Worm (Caenorhabditis elegans): ENCODE measurements around the gene sbsp-1.

Gene sbsp-1

DNA sequence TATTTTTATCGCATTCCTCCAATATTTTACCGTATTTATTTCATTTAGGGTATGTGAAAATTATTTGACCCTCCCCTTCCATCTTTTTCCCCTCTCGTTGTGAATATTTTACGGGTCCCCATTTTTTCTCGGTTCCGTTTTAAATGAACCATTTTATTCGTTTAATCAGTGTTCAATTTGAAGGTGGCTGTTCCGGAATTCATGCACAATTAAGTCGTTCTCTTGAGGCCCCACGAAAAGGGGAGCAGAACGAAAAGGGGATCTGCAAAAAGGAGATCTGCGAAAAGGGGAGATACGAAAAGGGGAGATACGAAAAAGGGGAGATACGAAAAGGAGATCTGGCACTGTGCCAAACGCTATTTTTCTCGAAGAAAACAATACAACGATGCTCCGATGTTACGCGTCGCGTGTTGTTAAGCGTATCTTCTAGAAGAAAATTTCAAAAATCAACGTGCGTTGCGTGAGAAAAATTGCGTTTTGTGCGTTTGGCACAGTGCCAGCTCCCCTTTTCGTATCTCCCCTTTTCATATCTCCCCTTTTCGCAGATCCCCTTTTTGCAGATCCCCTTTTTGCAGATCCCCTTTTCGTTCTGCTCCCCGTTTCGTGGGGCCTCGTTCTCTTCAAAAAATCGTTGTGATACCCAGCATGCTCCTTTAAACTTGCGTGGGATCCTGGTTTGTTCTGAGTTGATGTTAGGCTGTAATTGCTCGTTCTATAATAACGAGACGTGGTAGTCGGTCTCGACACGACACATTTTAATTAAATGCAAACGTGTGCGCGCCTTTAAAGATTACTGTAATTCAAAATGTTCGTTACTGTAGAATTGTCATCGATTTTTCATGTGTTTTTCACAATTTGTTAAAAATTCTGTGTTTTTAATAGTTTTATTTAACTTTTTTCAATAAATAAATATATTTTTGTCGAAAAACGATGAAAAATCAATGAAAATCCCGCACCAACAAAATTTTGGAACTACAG lies 21.6 kb upstream of the sbsp-1 start (continued):
- no peak for TF ChIP-seq syd-9 (tag; optimal IDR thresholded peaks at IDR 0.05)
- TF ChIP-seq ref-2 (tag; optimal IDR thresholded peaks at IDR 0.05): peak; percentile 83
- peak; percentile 69 for TF ChIP-seq ahr-1 (tag; optimal IDR thresholded peaks at IDR 0.05)
- TF ChIP-seq pros-1 (tag; optimal IDR thresholded peaks at IDR 0.05): no peak
- TF ChIP-seq tbx-2 (tag; optimal IDR thresholded peaks at IDR 0.05): peak; percentile 85
- peak; percentile 11 for TF ChIP-seq unc-86 (tag; optimal IDR thresholded peaks at IDR 0.05)
- TF ChIP-seq dve-1 (tag; optimal IDR thresholded peaks at IDR 0.05): no peak
- no peak for TF ChIP-seq sox-2 (GFP tag; IDR thresholded peaks at IDR 0.05)
- no peak for TF ChIP-seq unc-3 (GFP tag; conservative IDR thresholded peaks at IDR 0.05)
- peak; percentile 40 for TF ChIP-seq unc-3 (tag; optimal IDR thresholded peaks at IDR 0.05)
- no peak for TF ChIP-seq pat-9 (tag; optimal IDR thresholded peaks at IDR 0.05)
- no peak for TF ChIP-seq ttx-3 (tag; optimal IDR thresholded peaks at IDR 0.05)
- TF ChIP-seq ceh-45 (GFP tag; IDR thresholded peaks at IDR 0.05): 0 out of 2 replicates have a peak, but pooled peaks have one; percentile 12
- TF ChIP-seq pax-1 (tag; optimal IDR thresholded peaks at IDR 0.05): no peak
- TF ChIP-seq hlh-8 (tag; optimal IDR thresholded peaks at IDR 0.05): peak; percentile 20
- no peak for TF ChIP-seq T23F11.4 (GFP tag; optimal IDR thresholded peaks at IDR 0.05)
- peak; percentile 74 for TF ChIP-seq F13H6.1 (tag; optimal IDR thresholded peaks at IDR 0.05)
- TF ChIP-seq fkh-10 (GFP tag; optimal IDR thresholded peaks at IDR 0.05): no peak
- TF ChIP-seq nhr-232 (tag; optimal IDR thresholded peaks at IDR 0.05): no peak
- TF ChIP-seq ama-1 (optimal IDR thresholded peaks at IDR 0.05): no peak
- TF ChIP-seq unc-55 (GFP tag; optimal IDR thresholded peaks at IDR 0.05): no peak
- no peak for TF ChIP-seq hlh-30 (tag; optimal IDR thresholded peaks at IDR 0.05; ENCODE audit: insufficient read depth)
- TF ChIP-seq ztf-16 (tag; optimal IDR thresholded peaks at IDR 0.05): peak; percentile 75
- TF ChIP-seq ceh-30 (tag; optimal IDR thresholded peaks at IDR 0.05): no peak
- peak; percentile 89 for TF ChIP-seq C08G9.2 (tag; optimal IDR thresholded peaks at IDR 0.05)
- TF ChIP-seq ceh-22 (tag; optimal IDR thresholded peaks at IDR 0.05): no peak
- no peak for TF ChIP-seq che-1 (tag; optimal IDR thresholded peaks at IDR 0.05)
- peak; percentile 49 for TF ChIP-seq unc-42 (tag; optimal IDR thresholded peaks at IDR 0.05)
- peak; percentile 9 for TF ChIP-seq fkh-6 (tag; optimal IDR thresholded peaks at IDR 0.05)
- TF ChIP-seq ceh-18 (tag; optimal IDR thresholded peaks at IDR 0.05): peak; percentile 50
- TF ChIP-seq fax-1 (tag; optimal IDR thresholded peaks at IDR 0.05): peak; percentile 82

DNA sequence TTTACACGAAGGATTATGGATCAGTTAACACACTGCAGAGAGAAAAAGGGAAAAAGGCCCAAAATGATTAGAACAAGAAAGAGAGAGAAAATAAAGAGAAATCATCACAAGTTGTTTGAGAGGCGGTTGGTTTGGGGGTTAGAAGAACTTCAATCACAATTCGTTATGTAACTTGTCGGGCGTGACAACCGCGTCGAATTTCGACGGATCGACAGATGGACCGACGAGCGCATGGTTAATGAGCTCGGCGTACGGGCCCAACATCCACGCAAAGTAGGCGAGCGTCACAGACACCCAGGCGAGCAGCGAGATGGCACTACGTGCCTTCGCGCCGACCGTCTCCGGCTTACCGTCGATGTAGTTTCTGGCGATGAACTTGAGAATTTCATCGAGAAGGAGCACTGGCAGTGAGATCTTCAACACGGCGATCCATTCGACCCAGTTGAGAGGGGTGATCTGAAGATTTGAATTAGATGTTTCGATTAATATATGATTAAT lies 19.9 kb upstream of the sbsp-1 start:
- TF ChIP-seq gmeb-2 (tag; optimal IDR thresholded peaks at IDR 0.05): no peak
- no peak for TF ChIP-seq lim-6 (tag; optimal IDR thresholded peaks at IDR 0.05)
- TF ChIP-seq lin-11 (tag; optimal IDR thresholded peaks at IDR 0.05): no peak
- TF ChIP-seq Y22D7AL.16 (tag; optimal IDR thresholded peaks at IDR 0.05): no peak
- no peak for TF ChIP-seq ahr-1 (tag; optimal IDR thresholded peaks at IDR 0.05)
- no peak for TF ChIP-seq ceh-31 (tag; optimal IDR thresholded peaks at IDR 0.05)
- no peak for TF ChIP-seq che-1 (tag; optimal IDR thresholded peaks at IDR 0.05)
- TF ChIP-seq unc-42 (tag; optimal IDR thresholded peaks at IDR 0.05): no peak
- no peak for TF ChIP-seq ceh-22 (tag; optimal IDR thresholded peaks at IDR 0.05)
- TF ChIP-seq ceh-19 (GFP tag; optimal IDR thresholded peaks at IDR 0.05): no peak
- no peak for TF ChIP-seq pha-4 (tag; optimal IDR thresholded peaks at IDR 0.05)
- TF ChIP-seq K09A11.1 (tag; optimal IDR thresholded peaks at IDR 0.05; ENCODE audit: insufficient read depth): no peak
- no peak for TF ChIP-seq eyg-1 (tag; optimal IDR thresholded peaks at IDR 0.05)
